Worm (Caenorhabditis elegans) whole organism, midembryonic: ENCODE measurements around the gene R10H10.3.

ENCODE experiments used
- T22C8.4 ChIP-seq: fragments of 200-800 bp; sonication (Bioruptor generic); IDR thresholded peaks from 2 replicates; pipeline ENCODE4 v1.3.6; 2022; ENCODE audit warnings: missing genetic modification characterization, missing compliant biosample characterization
- cog-1 ChIP-seq: sonication (generic microtip); optimal IDR thresholded peaks from 2 replicates; lab custom pipeline; 2016; ENCODE audit warnings: missing genetic modification characterization, missing compliant biosample characterization
- flt-1 ChIP-seq: fragments of 200-800 bp; sonication (Bioruptor generic); IDR thresholded peaks from 2 replicates; pipeline ENCODE4 v1.3.6; 2022; ENCODE audit warnings: missing genetic modification characterization, missing compliant biosample characterization
- klf-2 ChIP-seq: fragments of 200-800 bp; sonication (Bioruptor generic); conservative IDR thresholded peaks from 2 replicates; pipeline ENCODE4 v1.3.6; 2022; ENCODE audit warnings: missing genetic modification reagents, missing genetic modification characterization, missing compliant biosample characterization
- ref-1 ChIP-seq: fragments of 200-800 bp; sonication (Bioruptor generic); conservative IDR thresholded peaks from 2 replicates; pipeline ENCODE4 v1.3.6; 2022; ENCODE audit warnings: missing genetic modification reagents, missing genetic modification characterization, missing compliant biosample characterization
- tab-1 ChIP-seq: fragments of 200-800 bp; sonication (Bioruptor generic); IDR thresholded peaks from 2 replicates; pipeline ENCODE4 v1.3.6; 2022; ENCODE audit warnings: missing genetic modification characterization, missing compliant biosample characterization
- ztf-23 ChIP-seq: fragments of 200-800 bp; sonication (Bioruptor generic); IDR thresholded peaks from 2 replicates; pipeline ENCODE4 v1.3.6; 2022; ENCODE audit warnings: missing genetic modification reagents, missing genetic modification characterization, missing compliant biosample characterization

- TF ChIP-seq ztf-23 (GFP tag; lab: Robert Waterston, UW) (no peak), klf-2 (GFP tag; lab: Robert Waterston, UW) (no peak), tab-1 (GFP tag; lab: Robert Waterston, UW) (no peak), flt-1 (no peak), cog-1 (tag; lab: Kevin White, UChicago) (no peak), ref-1 (GFP tag; lab: Robert Waterston, UW) (0 out of 2 replicates have a peak, but pooled peaks have one; percentile 2), T22C8.4 (GFP tag; lab: Robert Waterston, UW) (no peak)
Measured at ce11 chrIV:10438901-10439300, 50.6 kb downstream of the R10H10.3 start, which contains the start of gene F13B12.3.
